Fruit fly (Drosophila melanogaster) whole organism, wandering third instar larva: Measurements from ENCODE around the gene Kr-h2.

Source experiments
- Abd-B ChIP-seq: fragments of >200 bp; optimal IDR thresholded peaks from 2 replicates; lab custom pipeline; 2017; ENCODE audit warnings: missing biosample characterization, missing genetic modification characterization
- CG32264 ChIP-seq: fragments of 200-800 bp; sonication (Bioruptor generic); optimal IDR thresholded peaks from 2 replicates; lab custom pipeline; 2016; ENCODE audit warnings: missing biosample characterization, missing genetic modification characterization
- CG9705 ChIP-seq: fragments of 200-800 bp; sonication (Bioruptor generic); optimal IDR thresholded peaks from 2 replicates; lab custom pipeline; 2018; ENCODE audit warnings: missing biosample characterization, mild to moderate bottlenecking, missing genetic modification characterization
- CrebA ChIP-seq: fragments of 200-800 bp; sonication (Bioruptor generic); optimal IDR thresholded peaks from 2 replicates; lab custom pipeline; 2016; ENCODE audit warnings: missing biosample characterization, mild to moderate bottlenecking, missing genetic modification characterization, borderline replicate concordance
- Dfd ChIP-seq: fragments of >200 bp; optimal IDR thresholded peaks from 2 replicates; lab custom pipeline; 2017; ENCODE audit warnings: missing biosample characterization, missing genetic modification characterization
- GATAd ChIP-seq: sonication (Bioruptor generic); optimal IDR thresholded peaks from 2 replicates; lab custom pipeline; 2016; ENCODE audit warnings: missing biosample characterization, missing genetic modification characterization
- HLH106 ChIP-seq: fragments of 200-800 bp; optimal IDR thresholded peaks from 3 replicates; lab custom pipeline; 2019; ENCODE audit warnings: missing biosample characterization, mild to moderate bottlenecking, missing genetic modification characterization, moderate library complexity
- Hnf4 ChIP-seq: fragments of 200-800 bp; sonication (Bioruptor generic); optimal IDR thresholded peaks from 2 replicates; lab custom pipeline; 2016; ENCODE audit warnings: missing biosample characterization, mild to moderate bottlenecking, missing genetic modification characterization
- Hr78 ChIP-seq: fragments of >200 bp; optimal IDR thresholded peaks from 2 replicates; lab custom pipeline; 2017; ENCODE audit warnings: missing biosample characterization, missing genetic modification characterization
- Hr83 ChIP-seq: fragments of 200-300 bp; sonication (Bioruptor generic); optimal IDR thresholded peaks from 2 replicates; lab custom pipeline; 2016; ENCODE audit warnings: missing biosample characterization, mild to moderate bottlenecking, missing genetic modification characterization, moderate library complexity; ENCODE audit not compliant: poor library complexity, severe bottlenecking
- Jra ChIP-seq: sonication (Bioruptor generic); optimal IDR thresholded peaks from 2 replicates; lab custom pipeline; 2016; ENCODE audit warnings: missing biosample characterization, missing genetic modification characterization
- Myc ChIP-seq: fragments of >200 bp; optimal IDR thresholded peaks from 2 replicates; lab custom pipeline; 2017
- N ChIP-seq: fragments of >200 bp; optimal IDR thresholded peaks from 2 replicates; lab custom pipeline; 2018; ENCODE audit warnings: missing biosample characterization, missing external identifiers, missing genetic modification characterization
- OdsH ChIP-seq: fragments of 200-800 bp; sonication (Bioruptor generic); optimal IDR thresholded peaks from 2 replicates; lab custom pipeline; 2016; ENCODE audit warnings: missing biosample characterization, mild to moderate bottlenecking, missing genetic modification characterization
- Rel ChIP-seq, 2 experiments: fragments of 200-800 bp; sonication (Bioruptor generic) in 1 of 2; optimal IDR thresholded peaks; 2 replicates in 1 of 2; 3 replicates in 1 of 2; lab custom pipeline; 2016 to 2019; ENCODE audit warnings: mild to moderate bottlenecking in 2 of 2, missing biosample characterization in 2 of 2, missing genetic modification characterization in 2 of 2, moderate library complexity in 1 of 2
- Sp1 ChIP-seq: fragments of 200-800 bp; sonication (Bioruptor generic); optimal IDR thresholded peaks from 3 replicates; lab custom pipeline; 2019; ENCODE audit warnings: missing biosample characterization, mild to moderate bottlenecking, missing genetic modification characterization, moderate library complexity
- Vsx2 ChIP-seq: fragments of 200-300, 225-300 bp; sonication (Bioruptor generic); optimal IDR thresholded peaks from 2 replicates; lab custom pipeline; 2018; ENCODE audit warnings: missing biosample characterization, missing genetic modification characterization; ENCODE audit not compliant: partially characterized antibody
- br ChIP-seq: fragments of 200-800 bp; sonication (Bioruptor generic); optimal IDR thresholded peaks from 2 replicates; lab custom pipeline; 2016; ENCODE audit warnings: missing biosample characterization, missing genetic modification characterization
- brk ChIP-seq: fragments of 200-800 bp; sonication (Bioruptor generic); optimal IDR thresholded peaks from 2 replicates; lab custom pipeline; 2016; ENCODE audit warnings: missing biosample characterization, mild to moderate bottlenecking, missing genetic modification characterization
- dmrt93B ChIP-seq: fragments of 200-800 bp; sonication (Bioruptor generic); optimal IDR thresholded peaks from 2 replicates; lab custom pipeline; 2018; ENCODE audit warnings: missing biosample characterization, mild to moderate bottlenecking, missing genetic modification characterization
- dsf ChIP-seq: sonication (Bioruptor generic); optimal IDR thresholded peaks from 2 replicates; lab custom pipeline; 2016; ENCODE audit warnings: missing biosample characterization, missing genetic modification characterization, borderline replicate concordance
- foxo ChIP-seq, 2 experiments: fragments of 200-800 bp; sonication (Bioruptor generic); optimal IDR thresholded peaks; 2 replicates in 1 of 2; 3 replicates in 1 of 2; lab custom pipeline; 2016 to 2017; ENCODE audit warnings: missing biosample characterization in 2 of 2, missing genetic modification characterization in 2 of 2
- fru ChIP-seq: fragments of 200-800 bp; sonication (Bioruptor generic); optimal IDR thresholded peaks from 3 replicates; lab custom pipeline; 2016; ENCODE audit warnings: missing biosample characterization, mild to moderate bottlenecking, missing genetic modification characterization
- jim ChIP-seq: fragments of 175-275, 200-325 bp; sonication (Bioruptor generic); optimal IDR thresholded peaks from 2 replicates; lab custom pipeline; 2016; ENCODE audit warnings: missing biosample characterization, mild to moderate bottlenecking, missing genetic modification characterization
- lola ChIP-seq: fragments of >200 bp; optimal IDR thresholded peaks from 2 replicates; lab custom pipeline; 2017; ENCODE audit warnings: missing biosample characterization, missing genetic modification characterization
- psq ChIP-seq: fragments of 200-800 bp; sonication (Bioruptor generic); optimal IDR thresholded peaks from 3 replicates; lab custom pipeline; 2017; ENCODE audit warnings: missing biosample characterization, mild to moderate bottlenecking, missing genetic modification characterization, moderate library complexity
- rgr ChIP-seq: fragments of 200-800 bp; sonication (Bioruptor generic); optimal IDR thresholded peaks from 3 replicates; lab custom pipeline; 2016; ENCODE audit warnings: missing biosample characterization, mild to moderate bottlenecking, missing genetic modification characterization
- sage ChIP-seq: fragments of 200-800 bp; sonication (Bioruptor generic); optimal IDR thresholded peaks from 2 replicates; lab custom pipeline; 2016; ENCODE audit warnings: missing biosample characterization, mild to moderate bottlenecking, missing genetic modification characterization
- sv ChIP-seq: fragments of 200-800 bp; sonication (Bioruptor generic); optimal IDR thresholded peaks from 3 replicates; lab custom pipeline; 2016; ENCODE audit warnings: missing biosample characterization, missing genetic modification characterization
- tai ChIP-seq: sonication (Bioruptor generic); optimal IDR thresholded peaks from 2 replicates; lab custom pipeline; 2016; ENCODE audit warnings: missing biosample characterization, missing genetic modification characterization
- usp ChIP-seq: fragments of >200 bp; optimal IDR thresholded peaks from 2 replicates; lab custom pipeline; 2017; ENCODE audit warnings: missing biosample characterization, missing genetic modification characterization
- woc ChIP-seq: sonication (Bioruptor generic); optimal IDR thresholded peaks from 2 replicates; lab custom pipeline; 2016; ENCODE audit warnings: missing biosample characterization, mild to moderate bottlenecking, missing genetic modification characterization

Gene Kr-h2

dm6 chr2L:6072124-6072523 lies 1.3 kb downstream of the Kr-h2 start:
- TF ChIP-seq sv (GFP tag; lab: Kevin White, UChicago) (no peak), Jra (GFP tag; lab: Kevin White, UChicago) (no peak), Hr78 (GFP tag; lab: Kevin White, UChicago) (no peak), CG9705 (GFP tag; lab: Kevin White, UChicago) (no peak), foxo (GFP tag; optimal IDR thresholded peaks at IDR 0.05; lab: Kevin White, UChicago) (no peak), Hnf4 (GFP tag; lab: Kevin White, UChicago) (no peak), usp (GFP tag; lab: Kevin White, UChicago) (no peak), GATAd (no peak), rgr (GFP tag; lab: Kevin White, UChicago) (no peak), jim (GFP tag; lab: Kevin White, UChicago) (no peak), Hr83 (GFP tag; lab: Kevin White, UChicago) (no peak), OdsH (GFP tag; lab: Kevin White, UChicago) (no peak), dsf (no peak), N (GFP tag; lab: Kevin White, UChicago) (no peak), Sp1 (GFP tag; lab: Kevin White, UChicago) (no peak), HLH106 (no peak), sage (GFP tag; lab: Kevin White, UChicago) (no peak), brk (GFP tag; lab: Kevin White, UChicago) (no peak), CG32264 (no peak), Abd-B (GFP tag; lab: Kevin White, UChicago) (no peak)

DNA sequence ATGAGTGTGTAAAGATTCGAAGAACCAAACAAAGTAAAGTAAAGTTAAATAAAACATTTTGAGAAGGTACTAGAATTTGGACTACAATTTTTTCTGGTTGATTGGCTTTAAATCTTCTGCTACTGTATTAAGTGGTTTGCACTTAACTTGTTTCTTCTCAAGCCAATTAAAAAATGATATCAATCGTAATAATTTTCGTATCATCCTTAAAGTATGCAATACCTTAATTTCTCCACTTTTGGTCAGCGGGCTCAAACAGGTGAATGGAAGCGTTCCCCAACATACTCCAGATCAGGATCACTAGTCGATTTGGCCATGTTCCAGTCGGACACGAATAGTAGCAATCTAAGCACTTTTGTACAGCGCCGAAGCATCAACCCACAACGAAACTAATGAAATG lies 3.1 kb downstream of the Kr-h2 start:
- TF ChIP-seq jim (GFP tag; lab: Kevin White, UChicago) (no peak), rgr (GFP tag; lab: Kevin White, UChicago) (no peak), dmrt93B (no peak), Abd-B (GFP tag; lab: Kevin White, UChicago) (no peak), brk (GFP tag; lab: Kevin White, UChicago) (no peak), psq (GFP tag; lab: Kevin White, UChicago) (no peak), N (GFP tag; lab: Kevin White, UChicago) (no peak), Dfd (GFP tag; lab: Kevin White, UChicago) (no peak), dsf (no peak), Rel (GFP tag; optimal IDR thresholded peaks at IDR 0.05; lab: Kevin White, UChicago) (no peak), Rel (tag; optimal IDR thresholded peaks at IDR 0.05; lab: Kevin White, UChicago) (no peak)

DNA sequence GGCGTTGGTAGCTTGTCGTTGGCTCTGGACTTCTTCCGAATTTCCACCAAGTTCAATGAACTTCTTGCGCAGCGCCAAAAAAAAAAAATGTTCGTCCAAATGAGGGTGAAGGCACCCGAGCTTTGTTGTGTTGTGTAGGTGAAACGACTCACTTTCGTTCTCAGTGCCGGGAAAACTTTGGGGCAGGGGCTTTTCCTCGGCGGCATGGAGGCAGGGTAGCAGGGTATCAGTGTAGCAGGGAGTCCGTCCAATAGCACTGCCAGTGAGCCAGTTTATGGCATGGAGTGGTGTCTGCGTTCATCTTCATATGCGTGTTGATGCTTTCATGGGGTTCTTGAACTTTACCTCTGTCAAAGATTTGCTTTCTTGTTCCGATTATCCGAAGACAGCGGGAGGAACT lies 3.5 kb downstream of the Kr-h2 start:
- no peak for TF ChIP-seq Sp1 (GFP tag; lab: Kevin White, UChicago)
- TF ChIP-seq Abd-B (GFP tag; lab: Kevin White, UChicago): no peak
- no peak for TF ChIP-seq fru (GFP tag; lab: Kevin White, UChicago)
- no peak for TF ChIP-seq rgr (GFP tag; lab: Kevin White, UChicago)
- no peak for TF ChIP-seq br (GFP tag; lab: Kevin White, UChicago)
- no peak for TF ChIP-seq lola (GFP tag; lab: Kevin White, UChicago)
- TF ChIP-seq Myc (lab: Kevin White, UChicago): no peak
- TF ChIP-seq tai (GFP tag; lab: Kevin White, UChicago): no peak
- TF ChIP-seq brk (GFP tag; lab: Kevin White, UChicago): no peak
- TF ChIP-seq HLH106: no peak
- TF ChIP-seq Rel (GFP tag; optimal IDR thresholded peaks at IDR 0.05; lab: Kevin White, UChicago): no peak
- no peak for TF ChIP-seq Rel (tag; optimal IDR thresholded peaks at IDR 0.05; lab: Kevin White, UChicago)

DNA sequence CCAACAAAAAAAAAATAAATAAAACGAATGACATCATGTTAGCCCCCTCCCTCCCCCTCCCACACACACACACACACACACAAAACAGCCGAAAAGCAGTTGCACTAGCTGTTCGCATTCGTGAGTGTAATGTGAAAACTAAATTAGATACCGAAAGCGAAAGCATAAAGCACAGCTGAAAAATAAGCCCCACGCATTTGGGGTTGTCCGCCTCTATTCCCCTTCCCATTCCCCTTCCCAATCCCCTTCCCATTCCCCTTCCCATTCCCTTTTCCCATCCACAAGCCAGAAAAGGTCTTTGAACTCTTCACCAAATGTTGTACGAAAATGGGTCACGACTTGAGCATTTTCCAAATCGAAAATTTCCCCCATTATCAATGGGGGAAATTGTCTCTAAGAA lies 4.6 kb downstream of the Kr-h2 start:
- TF ChIP-seq Hr83 (GFP tag; lab: Kevin White, UChicago): no peak
- TF ChIP-seq rgr (GFP tag; lab: Kevin White, UChicago): no peak
- TF ChIP-seq woc (GFP tag; lab: Kevin White, UChicago): no peak
- no peak for TF ChIP-seq sv (GFP tag; lab: Kevin White, UChicago)
- no peak for TF ChIP-seq Myc (lab: Kevin White, UChicago)
- TF ChIP-seq Vsx2: no peak
- TF ChIP-seq lola (GFP tag; lab: Kevin White, UChicago): no peak
- TF ChIP-seq Rel (GFP tag; optimal IDR thresholded peaks at IDR 0.05; lab: Kevin White, UChicago): no peak
- no peak for TF ChIP-seq Rel (tag; optimal IDR thresholded peaks at IDR 0.05; lab: Kevin White, UChicago)
- TF ChIP-seq sage (GFP tag; lab: Kevin White, UChicago): no peak
- no peak for TF ChIP-seq usp (GFP tag; lab: Kevin White, UChicago)
- no peak for TF ChIP-seq CrebA (GFP tag; lab: Kevin White, UChicago)
